Worm (Caenorhabditis elegans) whole organism, early embryonic: ENCODE results near the gene T03D3.5.

Source experiments
- B0310.2 ChIP-seq: sonication (generic microtip); optimal IDR thresholded peaks from 2 replicates; lab custom pipeline; 2016; ENCODE audit warnings: mild to moderate bottlenecking, missing genetic modification characterization, missing compliant biosample characterization
- F13C5.2 ChIP-seq: sonication (generic microtip); optimal IDR thresholded peaks from 2 replicates; lab custom pipeline; 2017; ENCODE audit warnings: mild to moderate bottlenecking, missing genetic modification characterization, inconsistent platforms, missing compliant biosample characterization
- aly-1 ChIP-seq: sonication (generic microtip); optimal IDR thresholded peaks from 2 replicates; lab custom pipeline; 2016; ENCODE audit warnings: missing genetic modification characterization, missing compliant biosample characterization
- ama-1 ChIP-seq: fragments of 150-350 bp; optimal IDR thresholded peaks from 2 replicates; lab custom pipeline; 2014
- ceh-13 ChIP-seq: fragments of 200-800 bp; sonication (Bioruptor generic); optimal IDR thresholded peaks from 2 replicates; lab custom pipeline; 2018; ENCODE audit warnings: mild to moderate bottlenecking, missing genetic modification characterization, missing compliant biosample characterization
- ceh-36 ChIP-seq: sonication (generic microtip); optimal IDR thresholded peaks from 2 replicates; lab custom pipeline; 2016; ENCODE audit warnings: missing genetic modification characterization, inconsistent platforms, missing compliant biosample characterization
- ets-7 ChIP-seq: sonication (generic microtip); optimal IDR thresholded peaks from 2 replicates; lab custom pipeline; 2016; ENCODE audit warnings: missing genotype, missing genetic modification characterization, missing compliant biosample characterization
- flt-1 ChIP-seq: fragments of 200-800 bp; sonication (Bioruptor generic); IDR thresholded peaks from 2 replicates; pipeline ENCODE4 v1.3.6; 2022; ENCODE audit warnings: missing genetic modification characterization, missing compliant biosample characterization
- hmbx-1 ChIP-seq: sonication (generic microtip); optimal IDR thresholded peaks from 2 replicates; lab custom pipeline; 2016; ENCODE audit warnings: mild to moderate bottlenecking, missing genetic modification characterization, missing compliant biosample characterization
- hmg-4 ChIP-seq: fragments of 200-800 bp; sonication (Bioruptor generic); optimal IDR thresholded peaks from 2 replicates; lab custom pipeline; 2018; ENCODE audit warnings: mild to moderate bottlenecking, missing genetic modification characterization, missing compliant biosample characterization
- hnd-1 ChIP-seq: sonication (generic microtip); optimal IDR thresholded peaks from 2 replicates; lab custom pipeline; 2016; ENCODE audit warnings: missing genetic modification characterization, missing compliant biosample characterization
- pes-1 ChIP-seq: fragments of 200-800 bp; sonication (Bioruptor generic); IDR thresholded peaks from 2 replicates; pipeline ENCODE4 v1.3.6; 2022; ENCODE audit warnings: missing genetic modification reagents, missing genetic modification characterization, missing compliant biosample characterization
- scrt-1 ChIP-seq: fragments of 200-800 bp; sonication (Bioruptor generic); IDR thresholded peaks from 2 replicates; pipeline ENCODE4 v1.3.6; 2022; ENCODE audit warnings: missing genetic modification characterization, missing compliant biosample characterization
- sea-1 ChIP-seq: fragments of 200-800 bp; sonication (Bioruptor generic); conservative IDR thresholded peaks from 2 replicates; pipeline ENCODE4 v1.3.6; 2022; ENCODE audit warnings: missing genetic modification characterization, missing compliant biosample characterization
- tbx-11 ChIP-seq: fragments of 200-800 bp; sonication (Bioruptor generic); IDR thresholded peaks from 2 replicates; pipeline ENCODE4 v1.3.6; 2022; ENCODE audit warnings: missing genetic modification characterization, missing compliant biosample characterization
- tbx-37 ChIP-seq: fragments of 200-800 bp; sonication (Bioruptor generic); conservative IDR thresholded peaks from 2 replicates; pipeline ENCODE4 v1.3.6; 2022; ENCODE audit warnings: missing genetic modification reagents, missing genetic modification characterization, missing compliant biosample characterization
- tra-4 ChIP-seq: sonication (generic microtip); optimal IDR thresholded peaks from 2 replicates; lab custom pipeline; 2017; ENCODE audit warnings: missing genetic modification characterization, missing compliant biosample characterization

Gene T03D3.5

ce11 chrV:2849071-2849470, 22.4 kb upstream of the T03D3.5 start, which contains the start of gene ugt-53:
ugt-53 (plus strand) TSS chrV:2849343.
- TF ChIP-seq hnd-1 (tag; lab: Kevin White, UChicago) (no peak), tra-4 (tag; lab: Kevin White, UChicago) (no peak), hmbx-1 (tag; lab: Kevin White, UChicago) (no peak), flt-1 (GFP tag; lab: Robert Waterston, UW) (no peak), aly-1 (tag; lab: Kevin White, UChicago) (no peak), ceh-13 (GFP tag; lab: Kevin White, UChicago) (no peak), hmg-4 (GFP tag; lab: Kevin White, UChicago) (no peak), F13C5.2 (tag; lab: Kevin White, UChicago) (no peak), scrt-1 (GFP tag; lab: Robert Waterston, UW) (no peak), tbx-11 (no peak), ets-7 (tag; lab: Kevin White, UChicago) (no peak)

ce11 chrV:2848290-2848937, 21.8 kb upstream of the T03D3.5 start, which contains the start of gene srj-49:
srj-49 (minus strand) TSS chrV:2848340.
- TF ChIP-seq ceh-13 (GFP tag; lab: Kevin White, UChicago) (no peak), B0310.2 (tag; lab: Kevin White, UChicago) (no peak), tbx-37 (GFP tag; lab: Robert Waterston, UW) (no peak), sea-1 (no peak), pes-1 (no peak), F13C5.2 (tag; lab: Kevin White, UChicago) (no peak), tbx-11 (no peak), ama-1 (no peak), ets-7 (tag; lab: Kevin White, UChicago) (no peak), tra-4 (tag; lab: Kevin White, UChicago) (no peak), hmg-4 (GFP tag; lab: Kevin White, UChicago) (no peak), hmbx-1 (tag; lab: Kevin White, UChicago) (no peak), flt-1 (GFP tag; lab: Robert Waterston, UW) (no peak), scrt-1 (GFP tag; lab: Robert Waterston, UW) (no peak)

ce11 chrV:2845771-2846170, 19.1 kb upstream of the T03D3.5 start, which contains the start of gene srj-44:
srj-44 (minus strand) TSS chrV:2845871.
- no peak for TF ChIP-seq F13C5.2 (tag; lab: Kevin White, UChicago)
- TF ChIP-seq aly-1 (tag; lab: Kevin White, UChicago), result no peak
- TF ChIP-seq pes-1, result no peak

- TF ChIP-seq F13C5.2 (tag; lab: Kevin White, UChicago) (no peak), ceh-13 (GFP tag; lab: Kevin White, UChicago) (no peak), sea-1 (no peak), tbx-11 (no peak), ama-1 (no peak), hnd-1 (tag; lab: Kevin White, UChicago) (no peak), B0310.2 (tag; lab: Kevin White, UChicago) (no peak), scrt-1 (GFP tag; lab: Robert Waterston, UW) (no peak), pes-1 (no peak), tbx-37 (GFP tag; lab: Robert Waterston, UW) (no peak), ets-7 (tag; lab: Kevin White, UChicago) (no peak)
Measured at ce11 chrV:2836501-2836900, 9.9 kb upstream of the T03D3.5 start, which contains the start of gene srj-45. srj-45 (minus strand) TSS chrV:2836601.

ce11 chrV:2832666-2833065, 6.0 kb upstream of the T03D3.5 start, which contains the start of gene srj-50:
srj-50 (plus strand) TSS chrV:2832966.
- TF ChIP-seq hmbx-1 (tag; lab: Kevin White, UChicago) (no peak), ceh-13 (GFP tag; lab: Kevin White, UChicago) (no peak), ceh-36 (no peak), scrt-1 (GFP tag; lab: Robert Waterston, UW) (no peak), hnd-1 (tag; lab: Kevin White, UChicago) (no peak)

- TF ChIP-seq ceh-36 (no peak), sea-1 (no peak), ama-1 (no peak), tra-4 (tag; lab: Kevin White, UChicago) (no peak), scrt-1 (GFP tag; lab: Robert Waterston, UW) (no peak), tbx-37 (GFP tag; lab: Robert Waterston, UW) (no peak)
Measured at ce11 chrV:2830817-2831216, 4.2 kb upstream of the T03D3.5 start, which contains the start of gene srw-2. srw-2 (plus strand) TSS chrV:2830878.

- no peak for TF ChIP-seq hnd-1 (tag; lab: Kevin White, UChicago)
- TF ChIP-seq hmg-4 (GFP tag; lab: Kevin White, UChicago), result no peak
- no peak for TF ChIP-seq scrt-1 (GFP tag; lab: Robert Waterston, UW)
- TF ChIP-seq ceh-36, result peak; percentile 88
Measured at ce11 chrV:2825978-2826377, 657 bp downstream of the T03D3.5 start.

ce11 chrV:2821618-2822272, 4.9 kb downstream of the T03D3.5 start, which contains the start of gene srh-36:
srh-36 (minus strand) TSS chrV:2821668.
- no peak for TF ChIP-seq scrt-1 (GFP tag; lab: Robert Waterston, UW)
- no peak for TF ChIP-seq hmbx-1 (tag; lab: Kevin White, UChicago)
- no peak for TF ChIP-seq pes-1
- no peak for TF ChIP-seq ceh-36
- no peak for TF ChIP-seq aly-1 (tag; lab: Kevin White, UChicago)
- TF ChIP-seq tra-4 (tag; lab: Kevin White, UChicago), result no peak
- TF ChIP-seq F13C5.2 (tag; lab: Kevin White, UChicago), result no peak
- no peak for TF ChIP-seq hmg-4 (GFP tag; lab: Kevin White, UChicago)
- TF ChIP-seq flt-1 (GFP tag; lab: Robert Waterston, UW), result no peak
- no peak for TF ChIP-seq ceh-13 (GFP tag; lab: Kevin White, UChicago)
- no peak for TF ChIP-seq B0310.2 (tag; lab: Kevin White, UChicago)
- TF ChIP-seq tbx-11, result no peak
- TF ChIP-seq tbx-37 (GFP tag; lab: Robert Waterston, UW), result no peak
- no peak for TF ChIP-seq ets-7 (tag; lab: Kevin White, UChicago)
